Fruit fly (Drosophila melanogaster) whole organism, embryonic: ENCODE measurements around the gene PLCXD.

ENCODE experiments used
- Abd-B ChIP-seq: fragments of 200-800 bp; sonication (Bioruptor generic); optimal IDR thresholded peaks from 2 replicates; lab custom pipeline; 2018; ENCODE audit warnings: missing biosample characterization, mild to moderate bottlenecking, missing genetic modification characterization, moderate library complexity
- CG10543 ChIP-seq: fragments of 200-800 bp; sonication (Bioruptor generic); optimal IDR thresholded peaks from 3 replicates; lab custom pipeline; 2017; ENCODE audit warnings: missing biosample characterization, mild to moderate bottlenecking, missing genetic modification characterization, moderate library complexity
- CG11456 ChIP-seq: fragments of 200-800 bp; sonication (Bioruptor generic); IDR thresholded peaks from 3 replicates; pipeline ENCODE4 v1.3.6; 2022; ENCODE audit warnings: missing biosample characterization, missing genetic modification characterization
- CG13424 ChIP-seq: fragments of 200-800 bp; sonication (Bioruptor generic); optimal IDR thresholded peaks from 2 replicates; lab custom pipeline; 2019; ENCODE audit warnings: missing biosample characterization, mild to moderate bottlenecking, missing genetic modification characterization, moderate library complexity
- CG14050 ChIP-seq: fragments of 200-800 bp; sonication (Bioruptor generic); IDR thresholded peaks from 3 replicates; pipeline ENCODE4 v1.3.6; 2022; ENCODE audit warnings: missing biosample characterization, missing genetic modification characterization
- CG17802 ChIP-seq: fragments of 200-800 bp; sonication (Bioruptor generic); optimal IDR thresholded peaks from 2 replicates; lab custom pipeline; 2018; ENCODE audit warnings: missing biosample characterization, mild to moderate bottlenecking, missing genetic modification characterization, moderate library complexity
- CG18011 ChIP-seq: fragments of 200-800 bp; sonication (Bioruptor generic); optimal IDR thresholded peaks from 2 replicates; lab custom pipeline; 2017; ENCODE audit warnings: missing biosample characterization, missing genetic modification characterization, mild to moderate bottlenecking, moderate library complexity, missing genotype
- CG18764 ChIP-seq: fragments of 200-800 bp; sonication (Bioruptor generic); optimal IDR thresholded peaks from 3 replicates; lab custom pipeline; 2016; ENCODE audit warnings: missing biosample characterization, missing genetic modification characterization
- CG2712 ChIP-seq: fragments of 200-800 bp; optimal IDR thresholded peaks from 3 replicates; lab custom pipeline; 2019; ENCODE audit warnings: missing biosample characterization, mild to moderate bottlenecking, missing genetic modification characterization, moderate library complexity
- CG31441 ChIP-seq: fragments of 200-800 bp; sonication (Bioruptor generic); IDR thresholded peaks from 2 replicates; pipeline ENCODE4 v1.3.6; 2022; ENCODE audit warnings: missing biosample characterization, missing genetic modification characterization
- CG32532 ChIP-seq: fragments of 200-800 bp; sonication (Bioruptor generic); IDR thresholded peaks from 2 replicates; pipeline ENCODE4 v1.3.6; 2022; ENCODE audit warnings: missing biosample characterization, missing genetic modification characterization
- CG32767 ChIP-seq: fragments of 200-800 bp; sonication (Bioruptor generic); IDR thresholded peaks from 2 replicates; pipeline ENCODE4 v1.3.6; 2022; ENCODE audit warnings: missing biosample characterization, missing genetic modification characterization
- CG3407 ChIP-seq: fragments of 200-800 bp; sonication (Bioruptor generic); optimal IDR thresholded peaks from 2 replicates; lab custom pipeline; 2018; ENCODE audit warnings: missing biosample characterization, mild to moderate bottlenecking, missing genetic modification characterization
- CG34224 ChIP-seq: fragments of 200-800 bp; sonication (Bioruptor generic); IDR thresholded peaks from 3 replicates; pipeline ENCODE4 v1.3.6; 2022; ENCODE audit warnings: missing biosample characterization, missing genetic modification characterization; ENCODE audit not compliant: partially characterized antibody
- CG3847 ChIP-seq: fragments of 200-800 bp; sonication (Bioruptor generic); IDR thresholded peaks from 2 replicates; pipeline ENCODE4 v1.3.6; 2022; ENCODE audit warnings: missing biosample characterization, missing genetic modification characterization
- CG4282 ChIP-seq: fragments of 200-800 bp; sonication (Bioruptor generic); optimal IDR thresholded peaks from 2 replicates; lab custom pipeline; 2016; ENCODE audit warnings: missing biosample characterization, missing genetic modification characterization
- CG6175 ChIP-seq: fragments of 200-800 bp; sonication (Bioruptor generic); IDR thresholded peaks from 3 replicates; pipeline ENCODE4 v1.3.6; 2022; ENCODE audit warnings: missing biosample characterization, missing genetic modification characterization
- CG9932 ChIP-seq: fragments of 200-800 bp; sonication (Bioruptor generic); IDR thresholded peaks from 2 replicates; pipeline ENCODE4 v1.3.6; 2022; ENCODE audit warnings: missing biosample characterization, missing genetic modification characterization
- Fer2 ChIP-seq: fragments of 200-800 bp; sonication (Bioruptor generic); optimal IDR thresholded peaks from 2 replicates; lab custom pipeline; 2018; ENCODE audit warnings: missing biosample characterization, mild to moderate bottlenecking, missing genetic modification characterization, moderate library complexity
- HLH3B ChIP-seq: fragments of 200-800 bp; sonication (Bioruptor generic); IDR thresholded peaks from 2 replicates; pipeline ENCODE4 v1.3.6; 2022; ENCODE audit warnings: missing biosample characterization, missing genetic modification characterization
- HLH54F ChIP-seq: fragments of 200-800 bp; sonication (Bioruptor generic); optimal IDR thresholded peaks from 3 replicates; lab custom pipeline; 2016; ENCODE audit warnings: missing biosample characterization, missing genetic modification characterization
- Hey ChIP-seq: fragments of 200-800 bp; sonication (Bioruptor generic); optimal IDR thresholded peaks from 3 replicates; lab custom pipeline; 2018; ENCODE audit warnings: missing biosample characterization, mild to moderate bottlenecking, missing genetic modification characterization
- HmgZ ChIP-seq: fragments of 200-800 bp; sonication (Bioruptor generic); optimal IDR thresholded peaks from 2 replicates; lab custom pipeline; 2018; ENCODE audit warnings: missing biosample characterization, mild to moderate bottlenecking, missing genetic modification characterization
- Kr ChIP-seq: fragments of 200-800 bp; sonication (Bioruptor generic); optimal IDR thresholded peaks from 2 replicates; lab custom pipeline; 2017; ENCODE audit warnings: missing biosample characterization, mild to moderate bottlenecking, missing genetic modification characterization
- Lpt ChIP-seq: fragments of >200 bp; optimal IDR thresholded peaks from 2 replicates; lab custom pipeline; 2018; ENCODE audit warnings: missing biosample characterization, missing genetic modification characterization
- NC2α ChIP-seq: fragments of 200-800 bp; sonication (Bioruptor generic); optimal IDR thresholded peaks from 2 replicates; lab custom pipeline; 2016; ENCODE audit warnings: missing biosample characterization, missing genetic modification characterization
- Six4 ChIP-seq: fragments of 200-800 bp; sonication (Bioruptor generic); optimal IDR thresholded peaks from 2 replicates; lab custom pipeline; 2016; ENCODE audit warnings: missing biosample characterization, missing genetic modification characterization
- Usf ChIP-seq: fragments of 200-800 bp; sonication (Bioruptor generic); optimal IDR thresholded peaks from 2 replicates; lab custom pipeline; 2017; ENCODE audit warnings: missing genotype, missing biosample characterization, missing genetic modification characterization
- cato ChIP-seq: fragments of 200-800 bp; sonication (Bioruptor generic); optimal IDR thresholded peaks from 2 replicates; lab custom pipeline; 2016; ENCODE audit warnings: missing biosample characterization, missing genetic modification characterization, borderline replicate concordance
- emc ChIP-seq: fragments of 200-800 bp; sonication (Bioruptor generic); optimal IDR thresholded peaks from 2 replicates; lab custom pipeline; 2016; ENCODE audit warnings: missing biosample characterization, missing genetic modification characterization
- gce ChIP-seq: fragments of 200-800 bp; sonication (Bioruptor generic); IDR thresholded peaks from 3 replicates; pipeline ENCODE4 v1.3.6; 2022; ENCODE audit warnings: missing biosample characterization, missing genetic modification characterization
- gt ChIP-seq: fragments of 200-800 bp; sonication (Bioruptor generic); IDR thresholded peaks from 2 replicates; pipeline ENCODE4 v1.3.6; 2022; ENCODE audit warnings: missing biosample characterization, missing genetic modification characterization
- hth ChIP-seq: fragments of >200 bp; optimal IDR thresholded peaks from 2 replicates; lab custom pipeline; 2017; ENCODE audit warnings: inconsistent platforms
- kah ChIP-seq: fragments of 200-800 bp; sonication (Bioruptor generic); optimal IDR thresholded peaks from 2 replicates; lab custom pipeline; 2018; ENCODE audit warnings: missing biosample characterization, mild to moderate bottlenecking, missing genetic modification characterization
- ken ChIP-seq: fragments of 200-800 bp; sonication (Bioruptor generic); IDR thresholded peaks from 3 replicates; pipeline ENCODE4 v1.3.6; 2022; ENCODE audit warnings: missing biosample characterization, missing genetic modification characterization
- lola ChIP-seq, 3 experiments: fragments of >200 bp in 2 of 3; fragments of 200-800 bp in 1 of 3; sonication (Bioruptor generic) in 1 of 3; optimal IDR thresholded peaks; 2 replicates each; lab custom pipeline; 2017 to 2019; ENCODE audit warnings: missing biosample characterization in 3 of 3, missing genetic modification characterization in 3 of 3, mild to moderate bottlenecking in 1 of 3, moderate library complexity in 1 of 3
- maf-S ChIP-seq: fragments of 200-800 bp; sonication (Bioruptor generic); optimal IDR thresholded peaks from 2 replicates; lab custom pipeline; 2016; ENCODE audit warnings: missing biosample characterization, missing genetic modification characterization
- mirr ChIP-seq: fragments of 200-800 bp; sonication (Bioruptor generic); optimal IDR thresholded peaks from 3 replicates; lab custom pipeline; 2018; ENCODE audit warnings: missing biosample characterization, mild to moderate bottlenecking, missing genetic modification characterization
- nerfin-2 ChIP-seq: fragments of 200-800 bp; sonication (Bioruptor generic); IDR thresholded peaks from 2 replicates; pipeline ENCODE4 v1.3.6; 2022; ENCODE audit warnings: missing biosample characterization, missing genetic modification characterization; ENCODE audit not compliant: partially characterized antibody
- nmo ChIP-seq: fragments of 200-800 bp; sonication (Bioruptor generic); optimal IDR thresholded peaks from 2 replicates; lab custom pipeline; 2018; ENCODE audit warnings: missing biosample characterization, mild to moderate bottlenecking, missing genetic modification characterization, moderate library complexity
- onecut ChIP-seq: fragments of 200-800 bp; sonication (Bioruptor generic); IDR thresholded peaks from 2 replicates; pipeline ENCODE4 v1.3.6; 2022; ENCODE audit warnings: missing biosample characterization, missing genetic modification characterization
- pum ChIP-seq: fragments of 200-800 bp; sonication (Bioruptor generic); optimal IDR thresholded peaks from 2 replicates; lab custom pipeline; 2016; ENCODE audit warnings: missing biosample characterization, missing genetic modification characterization
- seq ChIP-seq: fragments of 200-800 bp; sonication (Bioruptor generic); IDR thresholded peaks from 2 replicates; pipeline ENCODE4 v1.3.6; 2022; ENCODE audit warnings: missing biosample characterization, missing genetic modification characterization
- slou ChIP-seq: fragments of 200-800 bp; sonication (Bioruptor generic); optimal IDR thresholded peaks from 3 replicates; lab custom pipeline; 2016; ENCODE audit warnings: missing biosample characterization, missing genetic modification characterization
- stwl ChIP-seq: fragments of 200-800 bp; sonication (Bioruptor generic); optimal IDR thresholded peaks from 3 replicates; lab custom pipeline; 2018; ENCODE audit warnings: missing biosample characterization, mild to moderate bottlenecking, missing genetic modification characterization, moderate library complexity
- vvl ChIP-seq: fragments of 200-800 bp; sonication (Bioruptor generic); IDR thresholded peaks from 2 replicates; pipeline ENCODE4 v1.3.6; 2022; ENCODE audit warnings: missing biosample characterization, missing genetic modification characterization
- z ChIP-seq: fragments of 200-800 bp; sonication (Bioruptor generic); IDR thresholded peaks from 3 replicates; pipeline ENCODE4 v1.3.6; 2022; ENCODE audit warnings: missing biosample characterization, missing genetic modification characterization
- zfh1 ChIP-seq: fragments of 200-800 bp; sonication (Bioruptor generic); IDR thresholded peaks from 3 replicates; pipeline ENCODE4 v1.3.6; 2022; ENCODE audit warnings: missing biosample characterization, missing genetic modification characterization

Gene PLCXD

DNA sequence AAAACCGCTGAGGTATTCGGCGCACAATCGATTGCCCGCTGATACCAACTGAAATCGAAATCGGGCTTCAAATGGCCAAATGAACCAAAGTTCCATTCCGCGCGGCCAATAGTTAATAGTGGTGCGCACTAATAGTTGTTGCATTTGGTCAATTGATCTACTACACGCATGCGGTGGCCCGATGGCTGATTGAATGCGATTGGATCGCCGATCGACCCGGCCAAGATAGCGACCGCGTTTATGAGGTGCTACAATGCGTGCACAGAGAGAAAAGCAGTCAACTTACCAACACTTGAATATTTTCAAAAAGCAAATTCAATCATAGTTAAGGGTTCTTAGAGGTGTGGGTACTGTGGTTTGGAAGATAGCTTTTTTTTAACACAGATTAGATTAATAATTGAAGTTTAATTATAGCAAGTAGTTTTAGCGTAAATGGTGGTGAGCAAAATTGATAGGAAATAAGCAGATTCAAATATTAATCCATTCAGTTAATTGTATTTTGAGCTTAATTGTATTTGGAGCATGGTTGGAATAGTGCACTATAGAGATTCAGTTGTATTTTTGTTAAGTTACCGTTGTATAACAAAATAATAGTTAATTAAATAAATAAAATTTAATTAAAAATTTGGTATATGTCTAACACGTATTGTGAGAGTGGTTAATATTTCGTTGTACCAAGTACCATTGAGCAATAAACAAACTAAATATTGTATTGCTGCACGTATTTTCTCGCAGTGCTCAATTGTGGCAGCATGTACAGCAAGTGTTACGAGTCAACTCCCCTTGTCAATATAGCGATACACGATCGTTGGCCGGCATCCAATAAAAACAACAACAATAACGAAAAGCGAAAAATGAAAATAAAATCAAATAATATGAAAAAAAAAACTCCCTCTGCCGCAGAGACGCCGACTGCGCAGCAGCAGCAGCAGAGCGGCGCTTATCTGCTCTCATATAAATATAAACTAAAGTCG is 22.5 kb upstream of the PLCXD start (continued):
- peak in 1 of 3 experiments; percentile 75 for TF ChIP-seq lola (GFP tag; optimal IDR thresholded peaks at IDR 0.05; lab: Kevin White, UChicago)
- TF ChIP-seq Hey, result no peak
- no peak for TF ChIP-seq CG18764 (GFP tag; lab: Kevin White, UChicago)
- peak; percentile 54; the same call in 1 of the 3 replicates for TF ChIP-seq zfh1
- peak; percentile 44 for TF ChIP-seq Six4
- TF ChIP-seq emc, result no peak
- TF ChIP-seq CG34224, result no peak
- no peak for TF ChIP-seq HLH3B (GFP tag; lab: Robert Waterston, UW)
- no peak for TF ChIP-seq HmgZ (tag; lab: Kevin White, UChicago)
- peak; percentile 42; the same call in 1 of the 3 replicates for TF ChIP-seq CG6175 (GFP tag; lab: Robert Waterston, UW)
- no peak; the same call in 1 of the 2 replicates for TF ChIP-seq vvl (GFP tag; lab: Robert Waterston, UW)
- TF ChIP-seq Abd-B, result peak; percentile 29
- peak; percentile 9; the same call in 1 of the 3 replicates for TF ChIP-seq CG14050 (GFP tag; lab: Robert Waterston, UW)
- peak; percentile 20 for TF ChIP-seq kah (GFP tag; lab: Kevin White, UChicago)
- TF ChIP-seq Fer2 (tag; lab: Kevin White, UChicago), result no peak
- TF ChIP-seq CG2712 (tag; lab: Kevin White, UChicago), result peak; percentile 53
- TF ChIP-seq CG10543, result peak; percentile 3
- no peak for TF ChIP-seq CG18011
- peak; percentile 0 for TF ChIP-seq CG17802 (tag; lab: Kevin White, UChicago)
- TF ChIP-seq CG32767, result 0 out of 2 replicates have a peak, but pooled peaks have one; percentile 30
- no peak for TF ChIP-seq nerfin-2 (GFP tag; lab: Robert Waterston, UW)
- TF ChIP-seq gce (GFP tag; lab: Robert Waterston, UW), result 0 out of 3 replicates have a peak, but pooled peaks have one; percentile 10
- TF ChIP-seq CG3407 (GFP tag; lab: Kevin White, UChicago), result peak; percentile 42
- TF ChIP-seq CG31441 (GFP tag; lab: Robert Waterston, UW), result peak; percentile 67
- no peak for TF ChIP-seq pum (GFP tag; lab: Kevin White, UChicago)
- peak; percentile 30 for TF ChIP-seq Usf (GFP tag; lab: Kevin White, UChicago)
- TF ChIP-seq HLH54F (GFP tag; lab: Kevin White, UChicago), result peak; percentile 18
- TF ChIP-seq Kr (GFP tag; lab: Kevin White, UChicago), result no peak
- peak; percentile 32; the same call in 1 of the 2 replicates for TF ChIP-seq seq (GFP tag; lab: Robert Waterston, UW)
- no peak for TF ChIP-seq Lpt (GFP tag; lab: Kevin White, UChicago)
- TF ChIP-seq mirr (GFP tag; lab: Kevin White, UChicago), result peak; percentile 10
- no peak for TF ChIP-seq CG4282
- peak; percentile 22 for TF ChIP-seq NC2α (GFP tag; lab: Kevin White, UChicago)
- TF ChIP-seq CG3847, result no peak; the same call in 1 of the 2 replicates
- TF ChIP-seq CG32532 (GFP tag; lab: Robert Waterston, UW), result peak; percentile 53
- no peak for TF ChIP-seq z
- TF ChIP-seq CG9932 (GFP tag; lab: Robert Waterston, UW), result no peak
- peak; percentile 23; the same call in 1 of the 2 replicates for TF ChIP-seq onecut (GFP tag; lab: Robert Waterston, UW)
- TF ChIP-seq stwl (tag; lab: Kevin White, UChicago), result no peak
- no peak for TF ChIP-seq hth (lab: Kevin White, UChicago)
- peak; percentile 68; the same call in 1 of the 3 replicates for TF ChIP-seq CG11456
- TF ChIP-seq cato, result peak; percentile 29
- TF ChIP-seq CG13424 (tag; lab: Kevin White, UChicago), result peak; percentile 67
- TF ChIP-seq maf-S (GFP tag; lab: Kevin White, UChicago), result no peak
- no peak for TF ChIP-seq slou (GFP tag; lab: Kevin White, UChicago)
- TF ChIP-seq ken (GFP tag; lab: Robert Waterston, UW), result peak; percentile 55; the same call in 2 of the 3 replicates
- peak; percentile 78 for TF ChIP-seq nmo (GFP tag; lab: Kevin White, UChicago)
- no peak for TF ChIP-seq gt (GFP tag; lab: Robert Waterston, UW)
